Worm (Caenorhabditis elegans) whole organism, early embryonic: ENCODE measurements around the gene M01H9.5.

Source experiments
- B0310.2 ChIP-seq: sonication (generic microtip); optimal IDR thresholded peaks from 2 replicates; lab custom pipeline; 2016; ENCODE audit warnings: mild to moderate bottlenecking, missing genetic modification characterization, missing compliant biosample characterization
- F13C5.2 ChIP-seq: sonication (generic microtip); optimal IDR thresholded peaks from 2 replicates; lab custom pipeline; 2017; ENCODE audit warnings: mild to moderate bottlenecking, missing genetic modification characterization, inconsistent platforms, missing compliant biosample characterization
- aly-1 ChIP-seq: sonication (generic microtip); optimal IDR thresholded peaks from 2 replicates; lab custom pipeline; 2016; ENCODE audit warnings: missing genetic modification characterization, missing compliant biosample characterization
- ama-1 ChIP-seq: fragments of 150-350 bp; optimal IDR thresholded peaks from 2 replicates; lab custom pipeline; 2014
- ceh-13 ChIP-seq: fragments of 200-800 bp; sonication (Bioruptor generic); optimal IDR thresholded peaks from 2 replicates; lab custom pipeline; 2018; ENCODE audit warnings: mild to moderate bottlenecking, missing genetic modification characterization, missing compliant biosample characterization
- ceh-36 ChIP-seq: sonication (generic microtip); optimal IDR thresholded peaks from 2 replicates; lab custom pipeline; 2016; ENCODE audit warnings: missing genetic modification characterization, inconsistent platforms, missing compliant biosample characterization
- ets-7 ChIP-seq: sonication (generic microtip); optimal IDR thresholded peaks from 2 replicates; lab custom pipeline; 2016; ENCODE audit warnings: missing genotype, missing genetic modification characterization, missing compliant biosample characterization
- flt-1 ChIP-seq: fragments of 200-800 bp; sonication (Bioruptor generic); IDR thresholded peaks from 2 replicates; pipeline ENCODE4 v1.3.6; 2022; ENCODE audit warnings: missing genetic modification characterization, missing compliant biosample characterization
- hmbx-1 ChIP-seq: sonication (generic microtip); optimal IDR thresholded peaks from 2 replicates; lab custom pipeline; 2016; ENCODE audit warnings: mild to moderate bottlenecking, missing genetic modification characterization, missing compliant biosample characterization
- hmg-4 ChIP-seq: fragments of 200-800 bp; sonication (Bioruptor generic); optimal IDR thresholded peaks from 2 replicates; lab custom pipeline; 2018; ENCODE audit warnings: mild to moderate bottlenecking, missing genetic modification characterization, missing compliant biosample characterization
- hnd-1 ChIP-seq: sonication (generic microtip); optimal IDR thresholded peaks from 2 replicates; lab custom pipeline; 2016; ENCODE audit warnings: missing genetic modification characterization, missing compliant biosample characterization
- pes-1 ChIP-seq: fragments of 200-800 bp; sonication (Bioruptor generic); IDR thresholded peaks from 2 replicates; pipeline ENCODE4 v1.3.6; 2022; ENCODE audit warnings: missing genetic modification reagents, missing genetic modification characterization, missing compliant biosample characterization
- scrt-1 ChIP-seq: fragments of 200-800 bp; sonication (Bioruptor generic); IDR thresholded peaks from 2 replicates; pipeline ENCODE4 v1.3.6; 2022; ENCODE audit warnings: missing genetic modification characterization, missing compliant biosample characterization
- sea-1 ChIP-seq: fragments of 200-800 bp; sonication (Bioruptor generic); conservative IDR thresholded peaks from 2 replicates; pipeline ENCODE4 v1.3.6; 2022; ENCODE audit warnings: missing genetic modification characterization, missing compliant biosample characterization
- tbx-11 ChIP-seq: fragments of 200-800 bp; sonication (Bioruptor generic); IDR thresholded peaks from 2 replicates; pipeline ENCODE4 v1.3.6; 2022; ENCODE audit warnings: missing genetic modification characterization, missing compliant biosample characterization
- tbx-37 ChIP-seq: fragments of 200-800 bp; sonication (Bioruptor generic); conservative IDR thresholded peaks from 2 replicates; pipeline ENCODE4 v1.3.6; 2022; ENCODE audit warnings: missing genetic modification reagents, missing genetic modification characterization, missing compliant biosample characterization
- tra-4 ChIP-seq: sonication (generic microtip); optimal IDR thresholded peaks from 2 replicates; lab custom pipeline; 2017; ENCODE audit warnings: missing genetic modification characterization, missing compliant biosample characterization

M01H9.5 gene

DNA sequence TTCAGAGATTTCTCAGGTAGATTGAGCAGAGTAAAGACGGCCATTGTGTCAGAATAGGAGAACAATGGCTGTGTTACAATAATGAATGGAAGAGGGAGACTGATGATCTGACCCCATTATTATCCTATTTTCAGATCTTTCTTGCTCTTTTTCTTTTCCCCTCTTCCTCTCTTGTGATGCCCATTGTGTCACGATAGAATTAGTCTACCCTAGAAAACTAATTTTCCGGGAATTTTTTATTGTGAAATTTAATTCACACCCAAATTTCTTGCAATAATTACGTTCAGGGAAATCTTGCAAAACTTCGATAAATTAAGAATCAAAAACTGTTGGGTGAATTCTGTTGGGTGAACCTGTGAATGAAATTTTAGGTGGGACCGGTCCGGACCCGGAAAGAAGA, 24.2 kb upstream of the M01H9.5 start, which contains the start of gene fbxb-75:
Gene fbxb-75, minus strand, starts transcription at position 101 of the 400 bp plus-strand sequence.
- TF ChIP-seq pes-1 (GFP tag; lab: Robert Waterston, UW): no peak
- TF ChIP-seq tra-4: no peak
- no peak for TF ChIP-seq F13C5.2
- no peak for TF ChIP-seq sea-1 (GFP tag; lab: Robert Waterston, UW)
- TF ChIP-seq hnd-1: no peak
- TF ChIP-seq scrt-1 (GFP tag; lab: Robert Waterston, UW): no peak
- TF ChIP-seq ets-7 (tag; lab: Kevin White, UChicago): no peak
- TF ChIP-seq tbx-37 (GFP tag; lab: Robert Waterston, UW): no peak
- TF ChIP-seq ama-1 (lab: Kevin White, UChicago): no peak
- no peak for TF ChIP-seq B0310.2 (tag; lab: Kevin White, UChicago)
- TF ChIP-seq hmg-4 (GFP tag; lab: Kevin White, UChicago): no peak
- no peak for TF ChIP-seq hmbx-1 (tag; lab: Kevin White, UChicago)

DNA sequence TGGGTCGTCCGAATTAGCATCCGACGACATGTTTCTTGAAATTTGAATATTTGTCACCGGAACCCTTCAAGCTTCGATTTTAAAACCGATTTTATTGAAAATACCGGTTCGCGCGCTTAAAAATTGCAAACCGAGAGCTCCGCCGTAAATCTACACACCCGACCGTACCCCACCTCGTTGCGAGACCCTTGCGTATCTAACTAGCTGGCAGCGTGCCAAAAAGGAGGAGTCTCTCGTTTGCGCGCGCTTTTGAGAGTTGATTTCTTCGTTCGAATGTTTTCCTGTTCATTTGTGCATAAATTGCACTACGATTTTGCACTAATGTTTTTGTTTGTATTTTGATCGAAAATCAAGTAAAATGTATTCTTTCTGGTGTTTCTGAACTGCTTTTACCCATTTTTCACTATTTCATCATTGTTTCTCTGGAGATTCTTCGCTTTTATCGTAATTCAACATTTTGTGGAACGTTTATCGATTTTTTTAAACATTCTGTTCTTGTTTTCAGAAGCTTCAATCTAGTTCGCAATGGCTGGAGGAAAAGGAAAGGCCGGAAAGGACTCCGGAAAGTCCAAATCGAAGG, 19.5 kb upstream of the M01H9.5 start, which contains the start of the genes wapl-1 and htz-1:
Gene wapl-1, minus strand, starts transcription at position 30 of the 580 bp plus-strand sequence.
Gene htz-1, plus strand, starts transcription at position 506 of the 580 bp plus-strand sequence.
- TF ChIP-seq hmg-4 (GFP tag; lab: Kevin White, UChicago) (no peak), F13C5.2 (peak; percentile 48), ceh-36 (tag; lab: Kevin White, UChicago) (no peak), hnd-1 (no peak), tbx-37 (GFP tag; lab: Robert Waterston, UW) (peak; percentile 43; the same call in 1 of the 2 replicates), sea-1 (GFP tag; lab: Robert Waterston, UW) (0 out of 2 replicates have a peak, but pooled peaks have one; percentile 20), aly-1 (tag; lab: Kevin White, UChicago) (no peak), scrt-1 (GFP tag; lab: Robert Waterston, UW) (no peak), tra-4 (no peak), pes-1 (GFP tag; lab: Robert Waterston, UW) (peak; percentile 60; the same call in 1 of the 2 replicates), flt-1 (GFP tag; lab: Robert Waterston, UW) (peak; percentile 60), ets-7 (tag; lab: Kevin White, UChicago) (no peak), ceh-13 (GFP tag; lab: Kevin White, UChicago) (no peak)

DNA sequence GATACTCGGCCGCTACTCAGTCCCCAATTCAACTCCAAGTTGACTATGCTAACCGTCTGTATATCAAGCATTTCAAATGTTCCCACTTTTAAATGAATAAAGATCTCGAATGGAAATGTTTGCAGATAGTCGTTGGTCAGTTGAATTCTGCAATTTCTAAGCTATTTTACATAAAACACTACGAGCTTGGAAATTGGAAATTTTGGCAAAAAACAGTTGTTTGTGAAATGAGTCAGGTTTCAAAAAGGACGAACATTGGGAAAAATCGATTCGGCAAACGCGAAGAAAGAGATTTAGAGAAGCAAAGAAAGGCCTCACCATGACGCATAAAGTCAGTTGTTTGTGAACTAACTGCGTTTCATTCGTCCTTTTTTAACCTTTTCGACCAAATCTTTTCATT, 18.4 kb upstream of the M01H9.5 start:
- TF ChIP-seq F13C5.2: no peak
- peak; percentile 81 for TF ChIP-seq ama-1 (lab: Kevin White, UChicago)

DNA sequence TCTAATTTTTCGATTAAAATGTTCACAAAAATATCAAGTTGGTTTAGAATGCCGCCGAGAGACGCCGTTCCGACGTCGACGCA, 18.2 kb upstream of the M01H9.5 start, which contains the start of gene chat-1:
Gene chat-1, plus strand, starts transcription at position 48 of the 83 bp plus-strand sequence.
- TF ChIP-seq ama-1 (lab: Kevin White, UChicago): peak; percentile 11
- no peak for TF ChIP-seq ceh-13 (GFP tag; lab: Kevin White, UChicago)
- no peak for TF ChIP-seq tra-4
- no peak for TF ChIP-seq scrt-1 (GFP tag; lab: Robert Waterston, UW)
- no peak for TF ChIP-seq hnd-1
- no peak for TF ChIP-seq B0310.2 (tag; lab: Kevin White, UChicago)
- TF ChIP-seq ets-7 (tag; lab: Kevin White, UChicago): no peak
- no peak for TF ChIP-seq aly-1 (tag; lab: Kevin White, UChicago)
- no peak for TF ChIP-seq pes-1 (GFP tag; lab: Robert Waterston, UW)
- TF ChIP-seq ceh-36 (tag; lab: Kevin White, UChicago): no peak
- TF ChIP-seq tbx-11 (GFP tag; lab: Robert Waterston, UW): no peak
- TF ChIP-seq hmbx-1 (tag; lab: Kevin White, UChicago): no peak
- 0 out of 2 replicates have a peak, but pooled peaks have one; percentile 16 for TF ChIP-seq sea-1 (GFP tag; lab: Robert Waterston, UW)
- no peak for TF ChIP-seq tbx-37 (GFP tag; lab: Robert Waterston, UW)
- no peak for TF ChIP-seq flt-1 (GFP tag; lab: Robert Waterston, UW)
- TF ChIP-seq F13C5.2: no peak
- no peak for TF ChIP-seq hmg-4 (GFP tag; lab: Kevin White, UChicago)

DNA sequence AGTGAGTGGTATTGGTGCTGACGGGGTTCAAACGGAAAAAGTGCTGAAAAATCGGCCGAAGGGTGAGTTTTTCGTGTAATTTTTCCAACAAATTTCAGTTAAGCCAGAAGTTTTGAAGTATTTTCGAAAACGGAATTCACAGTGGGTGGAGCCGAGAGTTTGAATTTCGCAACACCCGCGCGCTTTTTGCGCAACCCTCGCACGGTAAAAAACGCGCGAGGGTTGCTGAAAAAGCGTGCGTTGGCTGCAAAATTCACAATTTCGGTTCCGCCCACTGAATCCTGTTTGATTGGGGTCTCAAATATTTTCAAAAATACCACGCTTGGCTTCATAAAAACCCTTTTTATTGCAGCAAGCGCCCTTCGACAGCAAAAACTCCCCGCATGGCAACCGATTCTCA, 17.9 kb upstream of the M01H9.5 start:
- TF ChIP-seq flt-1 (GFP tag; lab: Robert Waterston, UW): no peak
- TF ChIP-seq B0310.2 (tag; lab: Kevin White, UChicago): no peak
- 0 out of 2 replicates have a peak, but pooled peaks have one; percentile 39 for TF ChIP-seq pes-1 (GFP tag; lab: Robert Waterston, UW)
- no peak for TF ChIP-seq tbx-11 (GFP tag; lab: Robert Waterston, UW)
- 0 out of 2 replicates have a peak, but pooled peaks have one; percentile 2 for TF ChIP-seq sea-1 (GFP tag; lab: Robert Waterston, UW)

DNA sequence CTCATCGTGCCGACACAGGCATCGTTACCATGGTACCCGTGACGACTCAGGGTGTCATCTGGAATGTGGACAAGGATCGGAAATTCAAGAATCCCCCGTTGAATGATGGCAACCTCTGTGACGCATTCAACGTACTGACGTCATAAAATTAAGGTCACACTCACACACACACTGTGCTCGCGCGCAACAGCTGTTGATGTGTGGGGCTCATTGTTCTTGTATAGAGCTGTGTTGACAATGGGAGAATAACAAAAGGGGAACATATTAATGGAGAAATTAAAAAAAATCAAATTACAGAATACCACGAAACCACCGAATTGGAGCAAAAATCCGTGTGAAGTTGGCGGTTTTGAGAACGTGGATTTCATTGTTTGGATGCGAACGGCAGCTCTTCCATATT, 16.9 kb upstream of the M01H9.5 start:
- no peak for TF ChIP-seq hnd-1
- TF ChIP-seq scrt-1 (GFP tag; lab: Robert Waterston, UW): no peak
- TF ChIP-seq pes-1 (GFP tag; lab: Robert Waterston, UW): no peak
- TF ChIP-seq ceh-36 (tag; lab: Kevin White, UChicago): no peak
- no peak for TF ChIP-seq ama-1 (lab: Kevin White, UChicago)
- TF ChIP-seq hmg-4 (GFP tag; lab: Kevin White, UChicago): no peak
- TF ChIP-seq hmbx-1 (tag; lab: Kevin White, UChicago): no peak
- TF ChIP-seq tbx-11 (GFP tag; lab: Robert Waterston, UW): no peak
- TF ChIP-seq tbx-37 (GFP tag; lab: Robert Waterston, UW): no peak
- TF ChIP-seq ceh-13 (GFP tag; lab: Kevin White, UChicago): no peak
- TF ChIP-seq sea-1 (GFP tag; lab: Robert Waterston, UW): no peak

DNA sequence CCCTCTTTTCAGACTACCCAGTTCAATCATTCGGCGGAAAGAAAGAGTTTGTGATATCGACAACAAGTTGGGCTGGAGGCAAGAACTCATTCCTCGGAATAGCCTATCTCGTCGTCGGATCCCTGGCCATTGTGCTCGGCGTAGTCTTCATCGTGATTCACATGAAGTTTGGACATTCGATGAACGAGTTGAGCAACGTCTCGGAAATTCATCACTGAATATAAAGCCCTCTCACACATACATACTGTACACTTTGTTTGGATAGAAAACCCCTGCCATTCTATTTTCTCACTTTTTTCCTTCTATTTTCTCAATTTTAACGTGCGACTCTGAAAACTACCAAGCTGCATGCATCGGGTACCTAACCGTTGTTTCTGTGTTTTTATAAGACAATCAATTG, 15.8 kb upstream of the M01H9.5 start, which contains the start of gene R08C7.12:
Gene R08C7.12, plus strand, starts transcription at position 301 of the 400 bp plus-strand sequence.
- TF ChIP-seq F13C5.2: no peak
- TF ChIP-seq scrt-1 (GFP tag; lab: Robert Waterston, UW): no peak
- TF ChIP-seq sea-1 (GFP tag; lab: Robert Waterston, UW): no peak
- TF ChIP-seq tbx-11 (GFP tag; lab: Robert Waterston, UW): no peak
- no peak for TF ChIP-seq ama-1 (lab: Kevin White, UChicago)
- TF ChIP-seq B0310.2 (tag; lab: Kevin White, UChicago): no peak
- no peak for TF ChIP-seq ceh-36 (tag; lab: Kevin White, UChicago)
